Fruit fly (Drosophila melanogaster): ENCODE data around the gene MagR.

The MagR gene

dm6 chrX:15738890-15739550, 5.0 kb downstream of the MagR start, which contains the start of the genes CG11679 and CG8206:
TSS of gene CG11679 (minus strand) at chrX:15738954.
TSS of gene CG8206 (plus strand) at chrX:15739230.
- TF ChIP-seq salm (tag; optimal IDR thresholded peaks at IDR 0.05) (peak; percentile 5), CG6272 (GFP tag; IDR thresholded peaks at IDR 0.05) (0 out of 2 replicates have a peak, but pooled peaks have one; percentile 8), CG9797 (GFP tag; optimal IDR thresholded peaks at IDR 0.05) (no peak), BEAF-32 (GFP tag; optimal IDR thresholded peaks at IDR 0.05) (peak; percentile 55), H2.0 (GFP tag; IDR thresholded peaks at IDR 0.05) (no peak), CG16813 (GFP tag; IDR thresholded peaks at IDR 0.05; ENCODE audit: partially characterized antibody) (peak; percentile 39; the same call in 2 of the 3 replicates), CG12391 (tag; optimal IDR thresholded peaks at IDR 0.05) (peak; percentile 44), CG3281 (GFP tag; optimal IDR thresholded peaks at IDR 0.05) (peak; percentile 15), ems (GFP tag; optimal IDR thresholded peaks at IDR 0.05) (no peak), ap (GFP tag; IDR thresholded peaks at IDR 0.05) (no peak), B-H2 (GFP tag; optimal IDR thresholded peaks at IDR 0.05) (peak; percentile 1), CG8089 (GFP tag; optimal IDR thresholded peaks at IDR 0.05) (no peak), NfI (GFP tag; optimal IDR thresholded peaks at IDR 0.05) (peak; percentile 39), CG12659 (GFP tag; optimal IDR thresholded peaks at IDR 0.05) (peak; percentile 2), row (GFP tag; IDR thresholded peaks at IDR 0.05) (peak; percentile 89), CG11504 (tag; optimal IDR thresholded peaks at IDR 0.05) (no peak), Neu2 (GFP tag; optimal IDR thresholded peaks at IDR 0.05; ENCODE audit: borderline replicate concordance) (no peak), zf30C (GFP tag; optimal IDR thresholded peaks at IDR 0.05) (no peak), CG12071 (GFP tag; optimal IDR thresholded peaks at IDR 0.05) (no peak), bbx (GFP tag; IDR thresholded peaks at IDR 0.05; ENCODE audit: partially characterized antibody) (peak; percentile 32; the same call in 1 of the 2 replicates), CG11247 (GFP tag; IDR thresholded peaks at IDR 0.05) (no peak), tll (GFP tag; optimal IDR thresholded peaks at IDR 0.05) (peak in 1 of 2 experiments; percentile 36), HmgZ (tag; optimal IDR thresholded peaks at IDR 0.05) (peak; percentile 57), CG7372 (GFP tag; IDR thresholded peaks at IDR 0.05) (no peak), CG10321 (GFP tag; IDR thresholded peaks at IDR 0.05) (no peak), CG8359 (GFP tag; optimal IDR thresholded peaks at IDR 0.05; ENCODE audit: borderline replicate concordance) (no peak), CG18599 (GFP tag; optimal IDR thresholded peaks at IDR 0.05) (no peak), E2f1 (GFP tag; IDR thresholded peaks at IDR 0.05) (no peak), her (GFP tag; optimal IDR thresholded peaks at IDR 0.05) (peak; percentile 14), CG43689 (GFP tag; IDR thresholded peaks at IDR 0.05) (no peak), cwo (GFP tag; optimal IDR thresholded peaks at IDR 0.05) (peak; percentile 25), dm (GFP tag; optimal IDR thresholded peaks at IDR 0.05) (no peak), tio (GFP tag; optimal IDR thresholded peaks at IDR 0.05) (no peak), inv (GFP tag; IDR thresholded peaks at IDR 0.05; ENCODE audit: partially characterized antibody) (peak; percentile 36; the same call in 1 of the 2 replicates), CG10209 (GFP tag; optimal IDR thresholded peaks at IDR 0.05) (peak; percentile 16), prd (optimal IDR thresholded peaks at IDR 0.05) (no peak), prd (GFP tag; IDR thresholded peaks at IDR 0.05) (peak; percentile 47; the same call in 1 of the 3 replicates), CG14710 (tag; optimal IDR thresholded peaks at IDR 0.05) (peak; percentile 46), CG6791 (GFP tag; IDR thresholded peaks at IDR 0.05; ENCODE audit: partially characterized antibody) (no peak), Gug (GFP tag; IDR thresholded peaks at IDR 0.05) (peak; percentile 26; the same call in 1 of the 4 replicates), CG3995 (GFP tag; optimal IDR thresholded peaks at IDR 0.05) (peak; percentile 86), dysf (GFP tag; IDR thresholded peaks at IDR 0.05) (peak; percentile 41; the same call in 1 of the 3 replicates), Nf-YA (GFP tag; IDR thresholded peaks at IDR 0.05) (no peak), zen2 (GFP tag; IDR thresholded peaks at IDR 0.05; ENCODE audit: partially characterized antibody) (no peak), exex (tag; optimal IDR thresholded peaks at IDR 0.05) (peak; percentile 26), fd3F (GFP tag; optimal IDR thresholded peaks at IDR 0.05) (no peak), Aef1 (GFP tag; IDR thresholded peaks at IDR 0.05) (peak; percentile 26; the same call in 1 of the 3 replicates), CG32532 (GFP tag; IDR thresholded peaks at IDR 0.05) (no peak)

Measured in whole organism, embryonic.